Worm (Caenorhabditis elegans): ENCODE data around the gene C39B10.1.

DNA sequence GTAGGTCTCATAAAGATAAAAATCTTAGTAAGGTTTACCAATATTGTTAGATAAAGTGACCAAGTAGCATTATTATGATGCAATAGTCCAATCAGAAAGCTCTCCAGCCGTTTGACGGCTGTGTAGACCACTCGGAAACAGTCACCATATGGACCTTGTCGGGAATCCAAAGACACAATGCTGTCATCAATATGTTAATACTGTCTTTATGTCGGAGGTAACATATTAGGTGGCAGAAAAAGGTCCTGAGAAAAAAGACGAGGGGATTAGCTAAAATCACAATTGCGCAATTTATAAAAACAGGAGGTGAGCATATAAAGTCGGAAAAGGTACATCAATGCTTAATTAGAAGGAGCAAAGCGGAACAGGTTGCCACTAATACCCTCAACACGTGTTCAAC is 44.5 kb upstream of the C39B10.1 start:
- TF ChIP-seq bed-2 (GFP tag; IDR thresholded peaks at IDR 0.05) (no peak), him-1 (tag; optimal IDR thresholded peaks at IDR 0.05) (no peak), snpc-1.1 (tag; optimal IDR thresholded peaks at IDR 0.05; ENCODE audit: insufficient read depth) (no peak), ekl-4 (GFP tag; IDR thresholded peaks at IDR 0.05) (no peak), B0019.2 (GFP tag; conservative IDR thresholded peaks at IDR 0.05) (no peak), ztf-28 (GFP tag; IDR thresholded peaks at IDR 0.05) (no peak), tbx-9 (tag; optimal IDR thresholded peaks at IDR 0.05; ENCODE audit: borderline replicate concordance) (no peak), unc-62 (GFP tag; optimal IDR thresholded peaks at IDR 0.05) (no peak), ceh-27 (GFP tag; optimal IDR thresholded peaks at IDR 0.05) (no peak)

Data from whole organism, young adult.